Worm (Caenorhabditis elegans) whole organism, late embryonic: ENCODE results near the gene lgc-21.

Experiments used
- elt-4 ChIP-seq: sonication (generic microtip); optimal IDR thresholded peaks from 2 replicates; lab custom pipeline; 2016; ENCODE audit warnings: missing genetic modification characterization, missing compliant biosample characterization
- madf-2 ChIP-seq: sonication (generic microtip); optimal IDR thresholded peaks from 2 replicates; lab custom pipeline; 2017; ENCODE audit warnings: missing genetic modification characterization, missing compliant biosample characterization
- nfya-1 ChIP-seq: sonication (generic microtip); optimal IDR thresholded peaks from 2 replicates; lab custom pipeline; 2017; ENCODE audit warnings: missing genetic modification characterization, mild to moderate bottlenecking, missing compliant biosample characterization, antibody characterized with exemption, moderate library complexity

DNA sequence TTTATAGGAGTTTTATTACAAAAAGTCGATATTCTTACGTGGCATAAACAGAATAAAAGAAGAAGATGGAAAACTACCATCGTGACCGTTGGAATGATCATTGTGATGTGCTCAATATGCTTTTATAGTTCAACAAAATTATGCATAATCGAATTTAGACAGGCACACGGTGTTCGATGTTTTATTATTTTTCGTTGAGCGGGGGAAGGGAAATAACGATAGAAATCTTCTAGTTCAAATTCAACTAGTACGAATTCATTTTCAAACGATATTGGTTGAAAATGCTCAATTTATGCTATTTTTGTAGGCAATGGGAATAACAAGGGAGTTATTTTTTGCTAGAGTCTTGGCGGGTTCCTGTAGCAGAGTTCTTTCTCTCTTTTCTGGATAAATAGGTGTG is 10.8 kb upstream of the lgc-21 start, which contains the start of gene C33G3.5:
- TF ChIP-seq madf-2 (tag; lab: Kevin White, UChicago) (no peak), elt-4 (no peak), nfya-1 (tag; lab: Kevin White, UChicago) (no peak)
